Worm (Caenorhabditis elegans) whole organism, L1 larva: ENCODE results near the gene mpz-1.
A peak's percentile ranks its signal among the peaks of the same experiment; 100 is the strongest.

Experiments used
- C34B4.2 ChIP-seq: sonication (generic microtip); optimal IDR thresholded peaks from 2 replicates; lab custom pipeline; 2017; ENCODE audit warnings: mild to moderate bottlenecking, missing genetic modification characterization, missing compliant biosample characterization
- Y116A8C.19 ChIP-seq: sonication (generic microtip); optimal IDR thresholded peaks from 2 replicates; lab custom pipeline; 2016; ENCODE audit warnings: missing compliant biosample characterization, missing genetic modification characterization, borderline replicate concordance
- alr-1 ChIP-seq: fragments of 200-800 bp; sonication (Bioruptor generic); optimal IDR thresholded peaks from 2 replicates; lab custom pipeline; 2018; ENCODE audit warnings: borderline replicate concordance, mild to moderate bottlenecking, missing genetic modification characterization, missing compliant biosample characterization
- blmp-1 ChIP-seq: fragments of 150-350 bp; optimal IDR thresholded peaks from 2 replicates; lab custom pipeline; 2014; ENCODE audit warnings: missing biosample characterization, missing genetic modification characterization
- ceh-8 ChIP-seq: fragments of 200-800 bp; sonication (Bioruptor generic); optimal IDR thresholded peaks from 2 replicates; lab custom pipeline; 2018; ENCODE audit warnings: mild to moderate bottlenecking, missing genetic modification characterization, moderate library complexity, missing compliant biosample characterization
- ceh-82 ChIP-seq, 3 experiments: fragments of 150-350 bp in 1 of 3; sonication (generic microtip) in 2 of 3; optimal IDR thresholded peaks; 2 replicates each; lab custom pipeline; 2014 to 2017; ENCODE audit warnings: missing biosample characterization in 3 of 3, missing genetic modification characterization in 3 of 3
- ceh-90 ChIP-seq: sonication (generic microtip); optimal IDR thresholded peaks from 2 replicates; lab custom pipeline; 2016; ENCODE audit warnings: missing genetic modification characterization, missing compliant biosample characterization
- ces-1 ChIP-seq: fragments of 150-350 bp; optimal IDR thresholded peaks from 2 replicates; lab custom pipeline; 2014; ENCODE audit warnings: missing biosample characterization, missing genetic modification reagents, missing genetic modification characterization
- dsc-1 ChIP-seq: sonication (generic microtip); optimal IDR thresholded peaks from 2 replicates; lab custom pipeline; 2016; ENCODE audit warnings: mild to moderate bottlenecking, missing genetic modification characterization, missing compliant biosample characterization
- efl-1 ChIP-seq, 4 experiments: fragments of 150-350 bp; optimal IDR thresholded peaks in 3 of 4; peaks in 1 of 4; 1 replicate in 1 of 4; 2 replicates in 3 of 4; lab custom pipeline; 2014; ENCODE audit warnings: missing biosample characterization in 2 of 4, missing genetic modification characterization in 2 of 4, missing genetic modification reagents in 2 of 4
- egl-13 ChIP-seq: sonication (generic microtip); optimal IDR thresholded peaks from 2 replicates; lab custom pipeline; 2016; ENCODE audit warnings: missing genotype, missing genetic modification reagents, missing genetic modification characterization, missing compliant biosample characterization
- egl-27 ChIP-seq, 2 experiments: fragments of 150-350 bp in 1 of 2; sonication (generic microtip); optimal IDR thresholded peaks; 3 replicates each; lab custom pipeline; 2017 to 2018; ENCODE audit warnings: missing biosample characterization in 2 of 2, missing genetic modification characterization in 2 of 2, missing genetic modification reagents in 2 of 2
- elt-2 ChIP-seq: sonication (generic microtip); optimal IDR thresholded peaks from 2 replicates; lab custom pipeline; 2016; ENCODE audit warnings: missing genetic modification characterization, mild to moderate bottlenecking, inconsistent platforms, missing compliant biosample characterization, missing genetic modification reagents
- ets-5 ChIP-seq: fragments of 200-800 bp; sonication (Bioruptor generic); IDR thresholded peaks from 2 replicates; pipeline ENCODE4 v1.3.6; 2022; ENCODE audit warnings: missing genetic modification characterization, missing compliant biosample characterization
- fos-1 ChIP-seq: fragments of 150-350 bp; optimal IDR thresholded peaks from 2 replicates; lab custom pipeline; 2014; ENCODE audit warnings: missing biosample characterization, missing genetic modification characterization
- grh-1 ChIP-seq: fragments of 200-800 bp; sonication (Bioruptor generic); IDR thresholded peaks from 2 replicates; pipeline ENCODE4 v1.3.6; 2022; ENCODE audit warnings: missing genetic modification reagents, missing genetic modification characterization, missing compliant biosample characterization
- hlh-17 ChIP-seq: fragments of 200-800 bp; sonication (Bioruptor generic); optimal IDR thresholded peaks from 2 replicates; lab custom pipeline; 2018; ENCODE audit warnings: missing genetic modification characterization, mild to moderate bottlenecking, missing compliant biosample characterization, moderate library complexity, borderline replicate concordance
- hlh-4 ChIP-seq: sonication (generic microtip); optimal IDR thresholded peaks from 2 replicates; lab custom pipeline; 2016; ENCODE audit warnings: mild to moderate bottlenecking, missing genetic modification characterization, missing compliant biosample characterization
- hpl-2 ChIP-seq: fragments of 150-350 bp; optimal IDR thresholded peaks from 2 replicates; lab custom pipeline; 2014; ENCODE audit warnings: missing biosample characterization, missing genetic modification reagents, missing genetic modification characterization
- irx-1 ChIP-seq: sonication (generic microtip); optimal IDR thresholded peaks from 2 replicates; lab custom pipeline; 2016; ENCODE audit warnings: missing genetic modification characterization, missing compliant biosample characterization
- isw-1 ChIP-seq: fragments of 200-800 bp; sonication (Bioruptor generic); IDR thresholded peaks from 2 replicates; pipeline ENCODE4 v1.3.6; 2022; ENCODE audit warnings: missing genetic modification characterization, missing compliant biosample characterization
- lin-13 ChIP-seq: fragments of 150-350 bp; optimal IDR thresholded peaks from 2 replicates; lab custom pipeline; 2014; ENCODE audit warnings: missing biosample characterization, missing genetic modification reagents, missing genetic modification characterization
- lin-15B ChIP-seq: fragments of 150-350 bp; sonication (generic microtip); optimal IDR thresholded peaks from 3 replicates; lab custom pipeline; 2014; ENCODE audit warnings: missing biosample characterization, missing genetic modification characterization
- lin-35 ChIP-seq, 2 experiments: fragments of 150-350 bp; optimal IDR thresholded peaks; 2 replicates each; lab custom pipeline; 2014; ENCODE audit warnings: missing biosample characterization in 2 of 2, missing genetic modification characterization in 2 of 2, missing genetic modification reagents in 2 of 2
- lir-3 ChIP-seq: sonication (generic microtip); optimal IDR thresholded peaks from 2 replicates; lab custom pipeline; 2016; ENCODE audit warnings: mild to moderate bottlenecking, missing genetic modification characterization, moderate library complexity, missing compliant biosample characterization; ENCODE audit not compliant: poor library complexity
- lsy-2 ChIP-seq, 2 experiments: fragments of 150-350 bp; optimal IDR thresholded peaks; 2 replicates each; lab custom pipeline; 2014; ENCODE audit warnings: missing biosample characterization in 2 of 2, missing genetic modification characterization in 2 of 2
- mdl-1 ChIP-seq, 2 experiments: fragments of 150-350 bp; optimal IDR thresholded peaks; 2 replicates each; lab custom pipeline; 2014 to 2017; ENCODE audit warnings: missing biosample characterization in 2 of 2, missing genetic modification characterization in 2 of 2, inconsistent platforms in 1 of 2
- mef-2 ChIP-seq: fragments of 150-350 bp; optimal IDR thresholded peaks from 2 replicates; lab custom pipeline; 2014; ENCODE audit warnings: missing biosample characterization, missing genetic modification characterization
- mep-1 ChIP-seq: fragments of 150-350 bp; optimal IDR thresholded peaks from 2 replicates; lab custom pipeline; 2014; ENCODE audit warnings: missing biosample characterization, missing genetic modification characterization
- nhr-20 ChIP-seq: sonication (generic microtip); optimal IDR thresholded peaks from 2 replicates; lab custom pipeline; 2016; ENCODE audit warnings: mild to moderate bottlenecking, missing genetic modification characterization, missing compliant biosample characterization
- nhr-237 ChIP-seq: fragments of 150-350 bp; optimal IDR thresholded peaks from 2 replicates; lab custom pipeline; 2014; ENCODE audit warnings: missing biosample characterization, missing genetic modification characterization
- nhr-47 ChIP-seq: sonication (generic microtip); optimal IDR thresholded peaks from 2 replicates; lab custom pipeline; 2016; ENCODE audit warnings: mild to moderate bottlenecking, missing genetic modification characterization, moderate library complexity, missing compliant biosample characterization
- nhr-77 ChIP-seq: fragments of 150-350 bp; optimal IDR thresholded peaks from 2 replicates; lab custom pipeline; 2014; ENCODE audit warnings: missing biosample characterization, missing genetic modification characterization
- nhr-84 ChIP-seq: sonication (generic microtip); optimal IDR thresholded peaks from 2 replicates; lab custom pipeline; 2017; ENCODE audit warnings: missing biosample characterization, missing genetic modification characterization
- nhr-85 ChIP-seq: sonication (generic microtip); peaks from one replicate; lab custom pipeline; 2016; ENCODE audit warnings: missing genetic modification characterization, inconsistent platforms, missing compliant biosample characterization
- nhr-90 ChIP-seq: sonication (generic microtip); optimal IDR thresholded peaks from 2 replicates; lab custom pipeline; 2016; ENCODE audit warnings: mild to moderate bottlenecking, missing genetic modification characterization, missing compliant biosample characterization; ENCODE audit not compliant: poor library complexity
- pag-3 ChIP-seq: sonication (generic microtip); optimal IDR thresholded peaks from 2 replicates; lab custom pipeline; 2017; ENCODE audit warnings: missing genetic modification characterization, mild to moderate bottlenecking, missing compliant biosample characterization, antibody characterized with exemption, borderline replicate concordance; ENCODE audit not compliant: insufficient read depth
- pqm-1 ChIP-seq: sonication (generic microtip); optimal IDR thresholded peaks from 3 replicates; lab custom pipeline; 2017; ENCODE audit warnings: missing biosample characterization, missing genetic modification characterization
- rnt-1 ChIP-seq: sonication (generic microtip); optimal IDR thresholded peaks from 2 replicates; lab custom pipeline; 2016; ENCODE audit warnings: mild to moderate bottlenecking, missing genetic modification characterization, moderate library complexity, missing compliant biosample characterization
- sptf-1 ChIP-seq: fragments of 150-350 bp; optimal IDR thresholded peaks from 2 replicates; lab custom pipeline; 2014; ENCODE audit warnings: missing biosample characterization, missing genetic modification characterization
- swsn-7 ChIP-seq: sonication (generic microtip); optimal IDR thresholded peaks from 2 replicates; lab custom pipeline; 2016; ENCODE audit warnings: missing genetic modification characterization, missing compliant biosample characterization
- tlp-1 ChIP-seq: fragments of 150-350 bp; optimal IDR thresholded peaks from 2 replicates; lab custom pipeline; 2014; ENCODE audit warnings: missing biosample characterization, missing genetic modification characterization
- unc-30 ChIP-seq: sonication (generic microtip); optimal IDR thresholded peaks from 2 replicates; lab custom pipeline; 2017; ENCODE audit warnings: missing biosample characterization, missing genetic modification characterization
- unc-62 ChIP-seq: fragments of 150-350 bp; optimal IDR thresholded peaks from 2 replicates; lab custom pipeline; 2014; ENCODE audit warnings: missing biosample characterization, missing genetic modification reagents, missing genetic modification characterization
- unc-86 ChIP-seq: sonication (generic microtip); optimal IDR thresholded peaks from 2 replicates; lab custom pipeline; 2016; ENCODE audit warnings: missing genetic modification characterization, missing compliant biosample characterization
- xbp-1 ChIP-seq: sonication (generic microtip); optimal IDR thresholded peaks from 2 replicates; lab custom pipeline; 2016; ENCODE audit warnings: missing genetic modification characterization, missing compliant biosample characterization
- zag-1 ChIP-seq: fragments of 150-350 bp; optimal IDR thresholded peaks from 2 replicates; lab custom pipeline; 2014; ENCODE audit warnings: missing biosample characterization, missing genetic modification characterization
- zip-4 ChIP-seq: fragments of 200-800 bp; sonication (Bioruptor generic); optimal IDR thresholded peaks from 2 replicates; lab custom pipeline; 2018; ENCODE audit warnings: mild to moderate bottlenecking, missing genetic modification characterization, moderate library complexity, missing compliant biosample characterization
- ztf-11 ChIP-seq, 2 experiments: sonication (generic microtip); optimal IDR thresholded peaks; 2 replicates each; lab custom pipeline; 2016 to 2017; ENCODE audit warnings: missing genetic modification characterization in 2 of 2, missing biosample characterization in 1 of 2, missing compliant biosample characterization in 1 of 2
- ztf-4 ChIP-seq: fragments of 150-350 bp; optimal IDR thresholded peaks from 2 replicates; lab custom pipeline; 2014; ENCODE audit warnings: missing biosample characterization, missing genetic modification characterization

The mpz-1 gene

DNA sequence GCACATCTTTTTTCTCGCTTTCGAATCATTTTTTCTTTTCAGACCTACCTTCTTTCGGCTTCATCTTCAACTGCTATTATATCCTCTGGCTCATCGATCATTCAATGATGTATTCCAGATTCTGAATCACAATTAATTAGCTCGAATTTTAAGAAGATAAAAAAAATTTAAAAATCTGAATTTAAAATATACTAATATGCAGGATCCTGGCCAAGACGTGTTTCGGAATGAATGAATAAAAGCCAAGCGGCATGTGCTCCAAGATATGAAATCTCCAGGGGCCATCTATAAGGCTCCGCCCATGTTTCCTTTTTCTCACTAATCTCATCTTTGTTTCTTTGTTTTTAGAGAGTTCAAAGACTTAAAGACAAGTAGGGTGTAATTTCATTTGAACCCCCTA is at the start of gene mpz-1:
mpz-1 (minus strand) TSS at position 101 of the 400 bp plus-strand sequence.
- TF ChIP-seq unc-30 (tag; lab: Kevin White, UChicago), result no peak
- no peak for TF ChIP-seq swsn-7
- TF ChIP-seq pag-3 (tag; lab: Kevin White, UChicago), result no peak
- no peak for TF ChIP-seq mef-2 (tag; lab: Kevin White, UChicago)
- no peak for TF ChIP-seq hlh-17
- no peak for TF ChIP-seq ceh-90 (tag; lab: Kevin White, UChicago)
- no peak for TF ChIP-seq unc-86 (tag; lab: Kevin White, UChicago)
- no peak for TF ChIP-seq pqm-1 (tag; lab: Kevin White, UChicago)
- TF ChIP-seq nhr-85 (tag; lab: Kevin White, UChicago), result no peak
- no peak for TF ChIP-seq nhr-47 (tag; lab: Kevin White, UChicago)
- TF ChIP-seq xbp-1 (tag; lab: Kevin White, UChicago), result no peak
- TF ChIP-seq unc-62 (GFP tag; lab: Kevin White, UChicago), result no peak
- TF ChIP-seq ztf-11 (tag; optimal IDR thresholded peaks at IDR 0.05; lab: Kevin White, UChicago), result no peak
- TF ChIP-seq lsy-2 (tag; optimal IDR thresholded peaks at IDR 0.05; lab: Kevin White, UChicago), result no peak
- no peak for TF ChIP-seq efl-1 (optimal IDR thresholded peaks at IDR 0.05; lab: Kevin White, UChicago)
- TF ChIP-seq efl-1 (GFP tag; optimal IDR thresholded peaks at IDR 0.05 in 1 of 2; lab: Kevin White, UChicago), result no peak

DNA sequence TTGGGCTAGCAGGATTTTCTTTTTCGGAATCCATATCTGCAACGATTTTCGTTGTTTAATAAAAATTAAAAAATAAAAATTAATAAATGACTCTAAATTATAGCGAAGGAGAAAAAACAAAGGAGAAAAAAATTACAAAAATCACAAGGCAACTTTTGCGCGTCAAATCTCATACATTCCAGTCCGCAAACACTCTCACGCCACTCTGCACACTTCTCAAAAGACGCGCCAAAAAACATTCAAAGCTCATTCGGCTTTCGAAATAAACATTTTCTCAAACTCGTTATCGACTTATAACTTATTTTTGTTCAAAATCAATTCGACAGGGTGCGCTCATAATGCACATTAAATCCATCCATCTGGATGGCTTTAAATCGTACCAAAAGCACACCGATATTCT is 46.1 kb upstream of the mpz-1 start, which contains the start of the genes R06F6.12 and mix-1:
R06F6.12 (minus strand) TSS at position 36 of the 400 bp plus-strand sequence.
mix-1 (plus strand) TSS at position 201 of the 400 bp plus-strand sequence.
- TF ChIP-seq ceh-8 (GFP tag; lab: Kevin White, UChicago) (no peak), ces-1 (GFP tag; lab: Kevin White, UChicago) (no peak), egl-13 (tag; lab: Kevin White, UChicago) (no peak), nhr-90 (tag; lab: Kevin White, UChicago) (peak; percentile 18), mep-1 (tag; lab: Kevin White, UChicago) (peak; percentile 86), fos-1 (tag; lab: Kevin White, UChicago) (peak; percentile 0), nhr-47 (tag; lab: Kevin White, UChicago) (peak; percentile 75), ceh-82 (tag; optimal IDR thresholded peaks at IDR 0.05; lab: Kevin White, UChicago) (peak; percentile 49 to 60 (median 50)), C34B4.2 (no peak), irx-1 (tag; lab: Kevin White, UChicago) (peak; percentile 9), lsy-2 (tag; optimal IDR thresholded peaks at IDR 0.05; lab: Kevin White, UChicago) (peak; percentile 79 to 82), hpl-2 (GFP tag; lab: Kevin White, UChicago) (no peak), rnt-1 (tag; lab: Kevin White, UChicago) (peak; percentile 80), elt-2 (tag; lab: Kevin White, UChicago) (no peak), nhr-84 (no peak), lin-13 (GFP tag; lab: Kevin White, UChicago) (peak; percentile 49), nhr-237 (tag; lab: Kevin White, UChicago) (no peak), alr-1 (no peak), grh-1 (GFP tag; lab: Robert Waterston, UW) (no peak), pqm-1 (tag; lab: Kevin White, UChicago) (no peak), ets-5 (GFP tag; lab: Robert Waterston, UW) (no peak), blmp-1 (tag; lab: Kevin White, UChicago) (peak; percentile 53), tlp-1 (tag; lab: Kevin White, UChicago) (no peak), mdl-1 (tag; optimal IDR thresholded peaks at IDR 0.05; lab: Kevin White, UChicago) (peak in 1 of 2 experiments; percentile 35), lin-15B (tag; lab: Kevin White, UChicago) (peak; percentile 47), hlh-4 (no peak), swsn-7 (peak; percentile 52), dsc-1 (tag; lab: Kevin White, UChicago) (peak; percentile 50), nhr-77 (no peak), sptf-1 (tag; lab: Kevin White, UChicago) (no peak), zip-4 (GFP tag; lab: Kevin White, UChicago) (no peak), lir-3 (tag; lab: Kevin White, UChicago) (no peak), zag-1 (tag; lab: Kevin White, UChicago) (no peak), lin-35 (GFP tag; optimal IDR thresholded peaks at IDR 0.05; lab: Kevin White, UChicago) (peak; percentile 79 to 92), egl-27 (tag; optimal IDR thresholded peaks at IDR 0.05; lab: Kevin White, UChicago) (no peak), isw-1 (GFP tag; lab: Robert Waterston, UW) (no peak), ztf-4 (tag; lab: Kevin White, UChicago) (no peak), Y116A8C.19 (tag; lab: Kevin White, UChicago) (no peak), nhr-20 (tag; lab: Kevin White, UChicago) (peak; percentile 46), ztf-11 (tag; optimal IDR thresholded peaks at IDR 0.05; lab: Kevin White, UChicago) (no peak)
